Worm (Caenorhabditis elegans) whole organism, young adult: ENCODE measurements around the gene C16C8.7.

Experiments
- F22D6.2 ChIP-seq: sonication (generic microtip); optimal IDR thresholded peaks from 2 replicates; lab custom pipeline; 2016; ENCODE audit warnings: mild to moderate bottlenecking, missing genetic modification characterization, missing compliant biosample characterization
- aptf-3 ChIP-seq: fragments of 200-800 bp; sonication (Bioruptor generic); IDR thresholded peaks from 2 replicates; pipeline ENCODE4 v1.3.6; 2022; ENCODE audit warnings: missing genetic modification characterization, missing compliant biosample characterization
- efl-1 ChIP-seq: fragments of 150-350 bp; optimal IDR thresholded peaks from 2 replicates; lab custom pipeline; 2014; ENCODE audit warnings: missing biosample characterization, missing genetic modification reagents, missing genetic modification characterization
- lin-26 ChIP-seq: fragments of 200-800 bp; sonication (Bioruptor generic); IDR thresholded peaks from 2 replicates; pipeline ENCODE4 v1.3.6; 2022; ENCODE audit warnings: missing genetic modification reagents, missing genetic modification characterization, missing compliant biosample characterization
- nhr-90 ChIP-seq: sonication (generic microtip); optimal IDR thresholded peaks from 2 replicates; lab custom pipeline; 2016; ENCODE audit warnings: missing genotype, mild to moderate bottlenecking, missing genetic modification characterization, missing compliant biosample characterization
- pha-4 ChIP-seq: fragments of 150-350 bp; sonication (generic microtip); optimal IDR thresholded peaks from 2 replicates; lab custom pipeline; 2014; ENCODE audit warnings: missing biosample characterization, missing genetic modification reagents, missing genetic modification characterization
- rcor-1 ChIP-seq: fragments of 200-800 bp; sonication (Bioruptor generic); IDR thresholded peaks from 2 replicates; pipeline ENCODE4 v1.3.6; 2022; ENCODE audit warnings: missing genetic modification reagents, missing genetic modification characterization, missing compliant biosample characterization
- somi-1 ChIP-seq: fragments of 200-800 bp; sonication (Bioruptor generic); optimal IDR thresholded peaks from 2 replicates; lab custom pipeline; 2018; ENCODE audit warnings: mild to moderate bottlenecking, missing genetic modification characterization, missing compliant biosample characterization

DNA sequence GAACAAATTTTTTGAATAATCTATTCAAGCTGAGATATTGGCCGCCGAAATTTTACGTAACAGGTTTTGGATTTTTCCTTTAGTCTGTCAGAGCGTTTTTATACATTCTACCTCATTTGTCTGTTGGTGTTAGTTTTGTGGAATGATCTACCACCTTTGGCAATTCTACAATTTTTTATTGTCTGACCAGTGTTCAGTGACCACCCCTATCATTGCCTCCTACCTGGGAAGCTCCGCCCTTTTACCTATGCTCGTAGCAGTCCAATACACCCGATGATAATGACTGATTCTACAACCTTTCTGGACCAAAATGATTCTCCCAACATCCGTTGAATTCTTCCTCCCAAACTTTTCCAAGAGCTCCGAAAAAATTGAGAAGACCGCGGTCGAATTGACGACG, 13.8 kb upstream of the C16C8.7 start, which contains the start of gene sdz-32:
- TF ChIP-seq somi-1 (GFP tag; lab: Kevin White, UChicago): no peak
- TF ChIP-seq aptf-3: no peak
- TF ChIP-seq efl-1 (GFP tag; lab: Kevin White, UChicago): no peak
- no peak for TF ChIP-seq F22D6.2 (tag; lab: Kevin White, UChicago)
- TF ChIP-seq nhr-90 (tag; lab: Kevin White, UChicago): no peak
- TF ChIP-seq pha-4 (tag; lab: Kevin White, UChicago): no peak
- no peak for TF ChIP-seq rcor-1
- no peak for TF ChIP-seq lin-26 (GFP tag; lab: Robert Waterston, UW)
